Worm (Caenorhabditis elegans): ENCODE data around the gene ncap-1.

DNA sequence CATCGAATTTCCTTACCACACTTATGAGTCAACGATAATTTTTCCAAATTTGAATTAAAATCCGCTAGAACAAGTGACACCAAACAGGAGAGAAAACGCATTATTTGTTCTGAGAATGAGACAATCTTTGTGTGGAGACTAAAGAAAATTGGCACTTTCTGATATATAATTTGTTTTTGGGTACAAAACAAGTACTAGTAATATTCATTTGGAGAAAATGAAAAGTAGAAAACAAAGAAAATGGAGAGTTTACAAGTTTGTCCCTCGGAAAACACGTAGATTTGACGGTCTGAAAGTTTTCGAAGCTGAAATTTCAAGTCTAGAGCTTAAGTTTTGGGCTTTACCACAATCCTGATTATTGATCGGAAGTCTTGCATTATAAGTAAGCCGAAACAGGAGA is 21.6 kb upstream of the ncap-1 start, which contains the start of gene irld-66:
- no peak for TF ChIP-seq him-1 (tag; optimal IDR thresholded peaks at IDR 0.05)
- no peak for TF ChIP-seq dao-5 (tag; optimal IDR thresholded peaks at IDR 0.05)

Data from whole organism, L4/young adult.